Fruit fly (Drosophila melanogaster): ENCODE data around the gene ScpX.

DNA sequence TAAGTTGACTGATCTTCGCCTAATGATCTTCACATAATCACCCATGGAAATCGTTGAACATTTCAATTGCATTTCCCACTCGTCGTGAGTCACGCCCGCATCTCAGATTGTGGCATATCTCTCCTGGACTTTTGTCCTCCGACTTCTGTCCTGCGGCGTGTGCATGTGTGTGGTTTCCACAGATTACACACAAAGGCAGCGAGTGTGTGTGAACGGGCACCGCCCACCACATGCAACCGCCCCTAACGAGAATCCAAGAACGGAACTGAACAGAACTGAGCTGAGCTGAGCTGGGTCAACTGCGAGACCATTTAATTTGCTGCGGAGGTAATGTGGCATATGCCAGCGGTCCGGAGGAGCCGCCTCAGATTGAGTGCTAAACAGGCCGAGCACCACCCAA lies 29.3 kb upstream of the ScpX start:
- TF ChIP-seq CG31627 (GFP tag; optimal IDR thresholded peaks at IDR 0.05) (no peak), CG8319 (GFP tag; optimal IDR thresholded peaks at IDR 0.05) (no peak), fkh (GFP tag; optimal IDR thresholded peaks at IDR 0.05) (no peak), vri (GFP tag; optimal IDR thresholded peaks at IDR 0.05) (no peak), esn (GFP tag; optimal IDR thresholded peaks at IDR 0.05) (no peak), CG6854 (GFP tag; optimal IDR thresholded peaks at IDR 0.05) (no peak), CG6163 (GFP tag; IDR thresholded peaks at IDR 0.05) (no peak), svp (GFP tag) (no peak)

Measured in whole organism, prepupa.